Fruit fly (Drosophila melanogaster): Measurements from ENCODE around the gene kin17.

DNA sequence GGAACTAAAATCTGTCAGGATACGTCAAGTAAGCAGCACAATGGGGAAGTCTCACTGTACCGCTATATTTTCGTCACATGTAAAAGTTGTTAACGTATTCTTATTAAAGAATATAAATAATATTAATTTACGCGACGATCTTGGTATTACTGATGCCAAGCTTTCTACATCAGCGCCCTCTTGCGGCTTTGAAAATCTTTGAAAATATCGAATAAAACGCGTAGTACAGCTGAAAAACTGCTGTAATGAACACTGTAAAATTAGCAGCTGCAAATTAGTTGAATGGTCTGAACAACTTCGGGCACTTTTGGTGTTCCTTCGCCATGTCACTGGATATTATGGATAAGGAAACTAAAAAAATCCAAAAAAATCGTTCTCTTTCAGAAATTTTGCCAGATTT, 36.6 kb upstream of the kin17 start:
- TF ChIP-seq Sox15 (GFP tag; optimal IDR thresholded peaks at IDR 0.05) (no peak), CG8319 (GFP tag; optimal IDR thresholded peaks at IDR 0.05) (no peak), lz (GFP tag; optimal IDR thresholded peaks at IDR 0.05) (no peak)

All from whole organism, prepupa.